1 worm cellular context compared by ENCODE assay signal in genomic region chrIII:10505182-10505581, ce11.
TF ChIP-seq lines count a peak whose summit lies in the region.

taf-11.3 (minus strand) TSS chrIII:10505250.
urm-1 (plus strand) TSS chrIII:10505480.

TF ChIP-seq in whole organism, L1 larva, 84 proteins besides CTCF, POLR2A, EP300 and RAD21 (continued from another document):
- TF ChIP-seq ztf-11 (tag; optimal IDR thresholded peaks at IDR 0.05; lab: Kevin White, UChicago) (peak in 1 of 2 experiments; percentile 67), isw-1 (GFP tag; IDR thresholded peaks at IDR 0.05; lab: Robert Waterston, UW) (peak; percentile 54), egl-13 (tag; optimal IDR thresholded peaks at IDR 0.05; lab: Kevin White, UChicago) (peak; percentile 60), nhr-47 (tag; optimal IDR thresholded peaks at IDR 0.05; lab: Kevin White, UChicago) (peak; percentile 80), fos-1 (tag; optimal IDR thresholded peaks at IDR 0.05; lab: Kevin White, UChicago) (peak; percentile 39), lin-39 (tag; optimal IDR thresholded peaks at IDR 0.05; lab: Kevin White, UChicago) (no peak), Y116A8C.19 (tag; optimal IDR thresholded peaks at IDR 0.05; lab: Kevin White, UChicago; ENCODE audit: borderline replicate concordance) (no peak)
